Worm (Caenorhabditis elegans): Measurements from ENCODE around the gene F41G3.3.

DNA sequence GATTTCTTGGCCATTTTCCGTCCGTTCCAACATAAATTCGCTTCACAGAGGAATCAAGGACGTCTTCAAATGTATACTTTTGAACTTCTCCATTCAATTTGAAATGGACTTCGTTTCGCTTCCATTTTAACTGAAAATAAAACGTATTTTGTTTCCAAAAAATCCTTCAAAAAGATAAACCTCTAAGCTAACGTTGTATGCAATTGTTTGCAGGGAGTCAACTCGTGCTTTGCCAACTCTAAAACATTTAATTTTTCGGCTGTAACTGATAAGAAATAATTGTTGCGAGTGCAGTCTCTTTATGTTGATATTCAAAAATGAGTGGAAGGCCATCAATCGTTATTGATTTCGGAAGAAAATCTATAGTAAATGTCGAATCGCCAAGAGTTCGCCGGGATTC, 11.7 kb downstream of the F41G3.3 start, which contains the start of gene F41G3.18:
- no peak for TF ChIP-seq dao-5 (tag; optimal IDR thresholded peaks at IDR 0.05)
- no peak for TF ChIP-seq him-1 (tag; optimal IDR thresholded peaks at IDR 0.05)
- no peak for TF ChIP-seq W03F9.2 (tag; optimal IDR thresholded peaks at IDR 0.05)

All from whole organism, L4/young adult.